Fruit fly (Drosophila melanogaster) whole organism, wandering third instar larva: Measurements from ENCODE around the gene PGRP-LA.

Source experiments
- CrebA ChIP-seq: fragments of 200-800 bp; sonication (Bioruptor generic); optimal IDR thresholded peaks from 2 replicates; lab custom pipeline; 2016; ENCODE audit warnings: missing biosample characterization, mild to moderate bottlenecking, missing genetic modification characterization, borderline replicate concordance
- Dfd ChIP-seq: fragments of >200 bp; optimal IDR thresholded peaks from 2 replicates; lab custom pipeline; 2017; ENCODE audit warnings: missing biosample characterization, missing genetic modification characterization
- Hr78 ChIP-seq: fragments of >200 bp; optimal IDR thresholded peaks from 2 replicates; lab custom pipeline; 2017; ENCODE audit warnings: missing biosample characterization, missing genetic modification characterization
- Myc ChIP-seq: fragments of >200 bp; optimal IDR thresholded peaks from 2 replicates; lab custom pipeline; 2017
- OdsH ChIP-seq: fragments of 200-800 bp; sonication (Bioruptor generic); optimal IDR thresholded peaks from 2 replicates; lab custom pipeline; 2016; ENCODE audit warnings: missing biosample characterization, mild to moderate bottlenecking, missing genetic modification characterization
- h ChIP-seq: fragments of 200-800 bp; sonication (Bioruptor generic); optimal IDR thresholded peaks from 3 replicates; lab custom pipeline; 2016; ENCODE audit warnings: missing biosample characterization, mild to moderate bottlenecking, missing genetic modification characterization
- lola ChIP-seq: fragments of >200 bp; optimal IDR thresholded peaks from 2 replicates; lab custom pipeline; 2017; ENCODE audit warnings: missing biosample characterization, missing genetic modification characterization
- pan ChIP-seq: fragments of >200 bp; optimal IDR thresholded peaks from 2 replicates; lab custom pipeline; 2017
- psq ChIP-seq: fragments of 200-800 bp; sonication (Bioruptor generic); optimal IDR thresholded peaks from 3 replicates; lab custom pipeline; 2017; ENCODE audit warnings: missing biosample characterization, mild to moderate bottlenecking, missing genetic modification characterization, moderate library complexity
- usp ChIP-seq: fragments of >200 bp; optimal IDR thresholded peaks from 2 replicates; lab custom pipeline; 2017; ENCODE audit warnings: missing biosample characterization, missing genetic modification characterization
- woc ChIP-seq: sonication (Bioruptor generic); optimal IDR thresholded peaks from 2 replicates; lab custom pipeline; 2016; ENCODE audit warnings: missing biosample characterization, mild to moderate bottlenecking, missing genetic modification characterization

DNA sequence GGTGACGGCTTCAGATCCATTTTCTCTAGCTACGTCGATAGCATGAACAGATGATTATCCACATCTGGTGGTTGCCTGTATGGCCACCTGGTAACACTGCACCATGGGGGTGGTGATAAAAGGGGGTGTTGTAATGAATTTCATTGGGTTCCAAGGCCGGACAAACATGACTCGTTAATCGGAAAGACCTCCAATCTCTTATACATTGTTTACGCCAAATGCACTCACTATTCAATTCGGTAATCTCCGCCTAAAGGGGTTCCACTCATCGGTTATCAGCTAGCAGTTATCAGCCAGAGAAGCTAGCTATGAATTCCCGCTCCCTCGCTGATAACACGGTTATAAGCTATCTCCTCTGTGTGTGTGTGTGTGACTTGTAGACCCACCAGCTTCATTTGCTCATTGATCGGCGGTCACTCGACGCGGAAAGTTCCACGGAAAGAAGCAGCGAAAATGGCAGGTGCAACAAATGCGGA, 26.1 kb downstream of the PGRP-LA start, which contains the start of gene Pdxk:
- no peak for TF ChIP-seq woc (GFP tag; lab: Kevin White, UChicago)
- TF ChIP-seq Myc (lab: Kevin White, UChicago): no peak
- no peak for TF ChIP-seq pan (lab: Kevin White, UChicago)
- no peak for TF ChIP-seq Hr78 (GFP tag; lab: Kevin White, UChicago)
- no peak for TF ChIP-seq psq (GFP tag; lab: Kevin White, UChicago)
- TF ChIP-seq Dfd (GFP tag; lab: Kevin White, UChicago): no peak
- no peak for TF ChIP-seq h (GFP tag; lab: Kevin White, UChicago)
- TF ChIP-seq CrebA (GFP tag; lab: Kevin White, UChicago): no peak
- no peak for TF ChIP-seq lola (GFP tag; lab: Kevin White, UChicago)
- no peak for TF ChIP-seq OdsH (GFP tag; lab: Kevin White, UChicago)
- no peak for TF ChIP-seq usp
